Fruit fly (Drosophila melanogaster) whole organism, embryonic: Measurements from ENCODE around the gene Pgant2.

Experiments
- Ada2b ChIP-seq: fragments of 200-800 bp; sonication (Bioruptor generic); IDR thresholded peaks from 2 replicates; pipeline ENCODE4 v1.3.6; 2022; ENCODE audit warnings: missing biosample characterization, missing genetic modification characterization
- Atf6 ChIP-seq: fragments of 200-800 bp; sonication (Bioruptor generic); IDR thresholded peaks from 2 replicates; pipeline ENCODE4 v1.3.6; 2022; ENCODE audit warnings: missing biosample characterization, missing genetic modification characterization
- BtbVII ChIP-seq: fragments of 200-800 bp; sonication (Bioruptor generic); optimal IDR thresholded peaks from 3 replicates; lab custom pipeline; 2017; ENCODE audit warnings: missing biosample characterization, mild to moderate bottlenecking, missing genetic modification characterization
- CG10209 ChIP-seq: fragments of 200-800 bp; sonication (Bioruptor generic); optimal IDR thresholded peaks from 3 replicates; lab custom pipeline; 2017; ENCODE audit warnings: missing biosample characterization, mild to moderate bottlenecking, missing genetic modification characterization, missing genetic modification reagents
- CG10366 ChIP-seq: fragments of 200-800 bp; sonication (Bioruptor generic); IDR thresholded peaks from 2 replicates; pipeline ENCODE4 v1.3.6; 2022; ENCODE audit warnings: missing biosample characterization, missing genetic modification characterization
- CG13624 ChIP-seq: fragments of 200-800 bp; sonication (Bioruptor generic); optimal IDR thresholded peaks from 2 replicates; lab custom pipeline; 2016; ENCODE audit warnings: missing biosample characterization, missing genetic modification characterization
- CG16815 ChIP-seq: fragments of 200-800 bp; sonication (Bioruptor generic); optimal IDR thresholded peaks from 3 replicates; lab custom pipeline; 2017; ENCODE audit warnings: missing biosample characterization, mild to moderate bottlenecking, missing genetic modification characterization
- CG18599 ChIP-seq: fragments of 200-800 bp; sonication (Bioruptor generic); optimal IDR thresholded peaks from 3 replicates; lab custom pipeline; 2017; ENCODE audit warnings: missing biosample characterization, missing genetic modification characterization, mild to moderate bottlenecking, moderate library complexity, missing genetic modification reagents
- CG2116 ChIP-seq: fragments of 200-800 bp; sonication (Bioruptor generic); optimal IDR thresholded peaks from 3 replicates; lab custom pipeline; 2018; ENCODE audit warnings: missing biosample characterization, mild to moderate bottlenecking, missing genetic modification characterization
- CG2120 ChIP-seq: fragments of 200-800 bp; sonication (Bioruptor generic); optimal IDR thresholded peaks from 3 replicates; lab custom pipeline; 2016; ENCODE audit warnings: missing biosample characterization, missing genetic modification characterization
- CG30403 ChIP-seq: fragments of 200-800 bp; sonication (Bioruptor generic); optimal IDR thresholded peaks from 3 replicates; lab custom pipeline; 2016; ENCODE audit warnings: missing biosample characterization, missing genetic modification characterization
- CG3281 ChIP-seq: fragments of 200-800 bp; sonication (Bioruptor generic); optimal IDR thresholded peaks from 3 replicates; lab custom pipeline; 2017; ENCODE audit warnings: missing biosample characterization, mild to moderate bottlenecking, missing genetic modification characterization
- CG34376 ChIP-seq: fragments of 200-800 bp; sonication (Bioruptor generic); optimal IDR thresholded peaks from 2 replicates; lab custom pipeline; 2018; ENCODE audit warnings: missing biosample characterization, mild to moderate bottlenecking, missing genetic modification characterization
- CG4730 ChIP-seq: fragments of 200-800 bp; sonication (Bioruptor generic); IDR thresholded peaks from 2 replicates; pipeline ENCODE4 v1.3.6; 2022; ENCODE audit warnings: missing biosample characterization, missing genetic modification characterization
- CG7786 ChIP-seq: fragments of 200-800 bp; sonication (Bioruptor generic); optimal IDR thresholded peaks from 2 replicates; lab custom pipeline; 2016; ENCODE audit warnings: missing biosample characterization, missing genetic modification characterization
- CG9437 ChIP-seq: fragments of 200-800 bp; sonication (Bioruptor generic); optimal IDR thresholded peaks from 2 replicates; lab custom pipeline; 2018; ENCODE audit warnings: missing biosample characterization, mild to moderate bottlenecking, missing genetic modification characterization
- CHES-1-like ChIP-seq: fragments of 200-800 bp; sonication (Bioruptor generic); optimal IDR thresholded peaks from 2 replicates; lab custom pipeline; 2016; ENCODE audit warnings: missing biosample characterization, missing genetic modification characterization
- CTCF ChIP-seq: fragments of 200-800 bp; sonication (Bioruptor generic); optimal IDR thresholded peaks from 2 replicates; lab custom pipeline; 2017; ENCODE audit warnings: missing biosample characterization, mild to moderate bottlenecking, missing genetic modification characterization, moderate library complexity
- Dek ChIP-seq: fragments of 200-800 bp; sonication (Bioruptor generic); optimal IDR thresholded peaks from 3 replicates; lab custom pipeline; 2019; ENCODE audit warnings: missing biosample characterization, mild to moderate bottlenecking, missing genetic modification characterization, moderate library complexity
- E2f2 ChIP-seq: fragments of 200-800 bp; sonication (Bioruptor generic); IDR thresholded peaks from 2 replicates; pipeline ENCODE4 v1.3.6; 2022; ENCODE audit warnings: missing biosample characterization, missing genetic modification characterization
- Hmr ChIP-seq: fragments of 200-800 bp; sonication (Bioruptor generic); optimal IDR thresholded peaks from 3 replicates; lab custom pipeline; 2017; ENCODE audit warnings: mild to moderate bottlenecking, missing biosample characterization, missing genetic modification reagents, missing genetic modification characterization
- Rfx ChIP-seq: fragments of 200-800 bp; sonication (Bioruptor generic); IDR thresholded peaks from 2 replicates; pipeline ENCODE4 v1.3.6; 2022; ENCODE audit warnings: missing biosample characterization, missing genetic modification characterization
- Rx ChIP-seq: fragments of 200-800 bp; sonication (Bioruptor generic); IDR thresholded peaks from 2 replicates; pipeline ENCODE4 v1.3.6; 2022; ENCODE audit warnings: missing biosample characterization, missing genetic modification characterization
- Xrp1 ChIP-seq: fragments of 200-800 bp; sonication (Bioruptor generic); IDR thresholded peaks from 2 replicates; pipeline ENCODE4 v1.3.6; 2022; ENCODE audit warnings: missing biosample characterization, missing genetic modification characterization
- chinmo ChIP-seq: fragments of 200-800 bp; sonication (Bioruptor generic); IDR thresholded peaks from 4 replicates; pipeline ENCODE4 v1.3.6; 2022; ENCODE audit warnings: missing biosample characterization, missing genetic modification characterization; ENCODE audit not compliant: partially characterized antibody
- corto ChIP-seq: fragments of 200-800 bp; sonication (Bioruptor generic); optimal IDR thresholded peaks from 2 replicates; lab custom pipeline; 2016; ENCODE audit warnings: missing biosample characterization, mild to moderate bottlenecking, missing genetic modification characterization, moderate library complexity
- croc ChIP-seq: fragments of 200-800 bp; sonication (Bioruptor generic); conservative IDR thresholded peaks from 3 replicates; pipeline ENCODE4 v1.3.6; 2022; ENCODE audit warnings: missing biosample characterization, missing genetic modification characterization
- cwo ChIP-seq: fragments of 200-800 bp; sonication (Bioruptor generic); optimal IDR thresholded peaks from 3 replicates; lab custom pipeline; 2017; ENCODE audit warnings: missing biosample characterization, missing genetic modification characterization, mild to moderate bottlenecking, moderate library complexity, missing genetic modification reagents
- exex ChIP-seq: fragments of 200-800 bp; sonication (Bioruptor generic); optimal IDR thresholded peaks from 4 replicates; lab custom pipeline; 2018; ENCODE audit warnings: missing biosample characterization, mild to moderate bottlenecking, missing genetic modification characterization, moderate library complexity
- ftz-f1 ChIP-seq: fragments of 200-800 bp; sonication (Bioruptor generic); optimal IDR thresholded peaks from 2 replicates; lab custom pipeline; 2016; ENCODE audit warnings: missing biosample characterization, missing genetic modification characterization
- grau ChIP-seq: fragments of 200-800 bp; optimal IDR thresholded peaks from 3 replicates; lab custom pipeline; 2019; ENCODE audit warnings: missing biosample characterization, mild to moderate bottlenecking, missing genetic modification characterization, moderate library complexity
- grn ChIP-seq: fragments of 200-800 bp; sonication (Bioruptor generic); optimal IDR thresholded peaks from 3 replicates; lab custom pipeline; 2017; ENCODE audit warnings: missing biosample characterization, missing genetic modification characterization
- gsb ChIP-seq: fragments of 200-800 bp; sonication (Bioruptor generic); IDR thresholded peaks from 2 replicates; pipeline ENCODE4 v1.3.6; 2022; ENCODE audit warnings: missing biosample characterization, missing genetic modification characterization
- ham ChIP-seq: fragments of 200-800 bp; sonication (Bioruptor generic); IDR thresholded peaks from 2 replicates; pipeline ENCODE4 v1.3.6; 2022; ENCODE audit warnings: missing biosample characterization, missing genetic modification characterization
- ind ChIP-seq: fragments of 200-800 bp; sonication (Bioruptor generic); optimal IDR thresholded peaks from 3 replicates; lab custom pipeline; 2016; ENCODE audit warnings: missing biosample characterization, missing genetic modification characterization
- lilli ChIP-seq: fragments of 200-800 bp; sonication (Bioruptor generic); optimal IDR thresholded peaks from 3 replicates; lab custom pipeline; 2016; ENCODE audit warnings: missing biosample characterization, missing genetic modification characterization
- mam ChIP-seq: fragments of 200-800 bp; sonication (Bioruptor generic); optimal IDR thresholded peaks from 3 replicates; lab custom pipeline; 2016; ENCODE audit warnings: missing biosample characterization, missing genetic modification characterization
- p53 ChIP-seq: fragments of 200-800 bp; sonication (Bioruptor generic); optimal IDR thresholded peaks from 2 replicates; lab custom pipeline; 2016; ENCODE audit warnings: missing biosample characterization, missing genetic modification characterization
- rib ChIP-seq: fragments of 200-800 bp; sonication (Bioruptor generic); IDR thresholded peaks from 2 replicates; pipeline ENCODE4 v1.3.6; 2022; ENCODE audit warnings: missing biosample characterization, missing genetic modification characterization
- sens ChIP-seq: fragments of 200-800 bp; sonication (Bioruptor generic); peaks from one replicate; lab custom pipeline; 2016; ENCODE audit warnings: missing biosample characterization, missing genetic modification characterization
- shn ChIP-seq: fragments of 200-800 bp; sonication (Bioruptor generic); optimal IDR thresholded peaks from 3 replicates; lab custom pipeline; 2016; ENCODE audit warnings: missing biosample characterization, missing genetic modification characterization
- sima ChIP-seq: fragments of 200-800 bp; sonication (Bioruptor generic); optimal IDR thresholded peaks from 2 replicates; lab custom pipeline; 2016; ENCODE audit warnings: missing biosample characterization, missing genetic modification characterization
- sug ChIP-seq: fragments of 200-800 bp; optimal IDR thresholded peaks from 2 replicates; lab custom pipeline; 2019; ENCODE audit warnings: missing biosample characterization, mild to moderate bottlenecking, missing genetic modification characterization, moderate library complexity
- toy ChIP-seq: fragments of 200-800 bp; sonication (Bioruptor generic); IDR thresholded peaks from 2 replicates; pipeline ENCODE4 v1.3.6; 2022; ENCODE audit warnings: missing biosample characterization, missing genetic modification characterization
- tx ChIP-seq: fragments of 200-800 bp; sonication (Bioruptor generic); optimal IDR thresholded peaks from 2 replicates; lab custom pipeline; 2016; ENCODE audit warnings: missing biosample characterization, missing genetic modification characterization
- zfh2 ChIP-seq: fragments of 200-800 bp; sonication (Bioruptor generic); optimal IDR thresholded peaks from 2 replicates; lab custom pipeline; 2016; ENCODE audit warnings: missing biosample characterization, missing genetic modification characterization

Pgant2 gene

dm6 chr2L:3361821-3362220 lies 64.7 kb downstream of the Pgant2 start:
- peak; percentile 41 for TF ChIP-seq cwo (GFP tag; lab: Kevin White, UChicago)
- no peak for TF ChIP-seq CG16815
- no peak for TF ChIP-seq CG2116 (GFP tag; lab: Kevin White, UChicago)
- peak; percentile 81 for TF ChIP-seq exex (tag; lab: Kevin White, UChicago)
- peak; percentile 49 for TF ChIP-seq CG34376 (GFP tag; lab: Kevin White, UChicago)
- no peak for TF ChIP-seq sima (GFP tag; lab: Kevin White, UChicago)

- TF ChIP-seq CTCF (GFP tag; lab: Kevin White, UChicago): peak; percentile 12
- TF ChIP-seq grn (GFP tag; lab: Kevin White, UChicago): peak; percentile 33
- TF ChIP-seq CG10366: no peak
- peak; percentile 44 for TF ChIP-seq corto (GFP tag; lab: Kevin White, UChicago)
- no peak for TF ChIP-seq E2f2 (GFP tag; lab: Robert Waterston, UW)
- TF ChIP-seq CG9437 (GFP tag; lab: Kevin White, UChicago): peak; percentile 99
- TF ChIP-seq sens: peak; percentile 27
These were observed 69.5 kb downstream of the Pgant2 start, which contains the start of gene CG8838 for dm6 chr2L:3356790-3357696. Gene CG8838, plus strand, starts transcription at chr2L:3357646.

- TF ChIP-seq mam: peak; percentile 38
- peak; percentile 30 for TF ChIP-seq CG30403 (GFP tag; lab: Kevin White, UChicago)
- TF ChIP-seq grau (tag; lab: Kevin White, UChicago): peak; percentile 43
- TF ChIP-seq zfh2 (GFP tag; lab: Kevin White, UChicago): peak; percentile 24
- TF ChIP-seq Xrp1 (GFP tag; lab: Robert Waterston, UW): no peak
- TF ChIP-seq BtbVII: peak; percentile 12
- TF ChIP-seq lilli: peak; percentile 46
- TF ChIP-seq cwo (GFP tag; lab: Kevin White, UChicago): peak; percentile 58
- peak; percentile 33 for TF ChIP-seq Dek (tag; lab: Kevin White, UChicago)
- TF ChIP-seq Rfx (GFP tag; lab: Robert Waterston, UW): peak; percentile 71; the same call in 1 of the 2 replicates
- TF ChIP-seq CG3281 (GFP tag; lab: Kevin White, UChicago): peak; percentile 10
- TF ChIP-seq p53: peak; percentile 5
- no peak for TF ChIP-seq CG4730 (GFP tag; lab: Robert Waterston, UW)
- peak; percentile 15 for TF ChIP-seq shn (GFP tag; lab: Kevin White, UChicago)
- TF ChIP-seq ftz-f1 (GFP tag; lab: Kevin White, UChicago): peak; percentile 96
- TF ChIP-seq Atf6: peak; percentile 52; the same call in 1 of the 2 replicates
- TF ChIP-seq CG13624: peak; percentile 45
- TF ChIP-seq sug: peak; percentile 22
- TF ChIP-seq exex (tag; lab: Kevin White, UChicago): peak; percentile 33
- peak; percentile 61; the same call in 1 of the 2 replicates for TF ChIP-seq rib (GFP tag; lab: Robert Waterston, UW)
- no peak for TF ChIP-seq toy (GFP tag; lab: Robert Waterston, UW)
- no peak for TF ChIP-seq gsb (GFP tag; lab: Robert Waterston, UW)
- peak; percentile 15 for TF ChIP-seq ind (GFP tag; lab: Kevin White, UChicago)
- TF ChIP-seq ham (GFP tag; lab: Robert Waterston, UW): no peak
- no peak for TF ChIP-seq Rx (GFP tag; lab: Robert Waterston, UW)
- peak; percentile 60 for TF ChIP-seq sens
- peak; percentile 13 for TF ChIP-seq tx
- TF ChIP-seq croc (GFP tag; lab: Robert Waterston, UW): no peak
- TF ChIP-seq chinmo (GFP tag; lab: Robert Waterston, UW): 0 out of 4 replicates have a peak, but pooled peaks have one; percentile 17
- TF ChIP-seq CG10209: peak; percentile 2
- TF ChIP-seq CG2120 (GFP tag; lab: Kevin White, UChicago): peak; percentile 74
- TF ChIP-seq Hmr (GFP tag; lab: Kevin White, UChicago): peak; percentile 51
- peak; percentile 39; the same call in 1 of the 2 replicates for TF ChIP-seq Ada2b (GFP tag; lab: Robert Waterston, UW)
- TF ChIP-seq CHES-1-like: peak; percentile 33
- TF ChIP-seq CG18599 (GFP tag; lab: Kevin White, UChicago): peak; percentile 66
- TF ChIP-seq CG7786: peak; percentile 40
These were observed 70.3 kb downstream of the Pgant2 start for dm6 chr2L:3356193-3356645.
